Fruit fly (Drosophila melanogaster) whole organism, pupa: ENCODE measurements around the gene GAPcenA.

Source experiments
- CG12605 ChIP-seq: fragments of 200-800 bp; sonication (Bioruptor generic); IDR thresholded peaks from 2 replicates; pipeline ENCODE4 v1.3.6; 2022; ENCODE audit warnings: missing biosample characterization, missing genetic modification characterization
- CG13204 ChIP-seq: fragments of 200-800 bp; sonication (Bioruptor generic); optimal IDR thresholded peaks from 2 replicates; lab custom pipeline; 2018; ENCODE audit warnings: missing biosample characterization, mild to moderate bottlenecking, missing genetic modification characterization, moderate library complexity
- CG15710 ChIP-seq: fragments of 200-800 bp; sonication (Bioruptor generic); optimal IDR thresholded peaks from 2 replicates; lab custom pipeline; 2018; ENCODE audit warnings: missing biosample characterization, mild to moderate bottlenecking, missing genetic modification characterization, moderate library complexity
- CG17806 ChIP-seq: fragments of 200-800 bp; sonication (Bioruptor generic); optimal IDR thresholded peaks from 2 replicates; lab custom pipeline; 2018; ENCODE audit warnings: missing biosample characterization, mild to moderate bottlenecking, missing genetic modification characterization, moderate library complexity
- CG4496 ChIP-seq: fragments of 200-800 bp; sonication (Bioruptor generic); IDR thresholded peaks from 3 replicates; pipeline ENCODE4 v1.3.6; 2022; ENCODE audit warnings: missing biosample characterization, missing genetic modification characterization
- CG8159 ChIP-seq: fragments of 200-800 bp; sonication (Bioruptor generic); optimal IDR thresholded peaks from 3 replicates; lab custom pipeline; 2018; ENCODE audit warnings: missing biosample characterization, mild to moderate bottlenecking, missing genetic modification characterization, moderate library complexity
- Ets98B ChIP-seq: fragments of 200-800 bp; sonication (Bioruptor generic); IDR thresholded peaks from 2 replicates; pipeline ENCODE4 v1.3.6; 2022; ENCODE audit warnings: missing biosample characterization, missing genetic modification characterization
- Snoo ChIP-seq: fragments of 200-800 bp; sonication (Bioruptor generic); optimal IDR thresholded peaks from 3 replicates; lab custom pipeline; 2017; ENCODE audit warnings: missing biosample characterization, mild to moderate bottlenecking, missing genetic modification characterization, inconsistent platforms
- fd96Ca ChIP-seq: fragments of 200-800 bp; sonication (Bioruptor generic); IDR thresholded peaks from 3 replicates; pipeline ENCODE4 v1.3.6; 2022; ENCODE audit warnings: missing biosample characterization, missing genetic modification characterization

DNA sequence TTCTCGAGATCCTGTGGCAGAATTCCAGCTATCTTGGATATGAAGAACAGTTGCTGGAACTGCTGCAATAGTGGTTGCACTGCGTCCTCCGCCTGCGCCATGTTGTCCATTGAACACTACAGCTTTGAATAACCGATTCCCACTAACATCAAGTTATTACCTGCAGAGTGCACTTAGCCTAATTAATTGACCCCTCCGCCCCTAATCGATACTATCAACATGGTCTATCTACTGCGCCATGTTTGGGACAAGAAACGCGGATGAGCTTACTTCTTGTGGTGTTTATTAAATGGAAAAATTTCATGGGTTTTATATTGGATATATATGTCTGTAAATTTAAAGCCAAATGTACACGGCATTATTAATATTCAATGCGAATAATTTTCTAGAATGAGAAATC, 39.5 kb upstream of the GAPcenA start, which contains the start of gene Gr66a:
- no peak for TF ChIP-seq CG17806 (tag; lab: Kevin White, UChicago)
- TF ChIP-seq CG8159 (tag; lab: Kevin White, UChicago), result no peak
- TF ChIP-seq Snoo (tag; lab: Kevin White, UChicago), result no peak
- TF ChIP-seq CG15710, result no peak
- no peak for TF ChIP-seq CG12605 (GFP tag; lab: Robert Waterston, UW)
- TF ChIP-seq CG13204 (GFP tag; lab: Kevin White, UChicago), result no peak
- no peak for TF ChIP-seq fd96Ca
- no peak for TF ChIP-seq Ets98B (GFP tag; lab: Robert Waterston, UW)
- TF ChIP-seq CG4496, result no peak
